Fruit fly (Drosophila melanogaster): Measurements from ENCODE around the gene CG2540.

DNA sequence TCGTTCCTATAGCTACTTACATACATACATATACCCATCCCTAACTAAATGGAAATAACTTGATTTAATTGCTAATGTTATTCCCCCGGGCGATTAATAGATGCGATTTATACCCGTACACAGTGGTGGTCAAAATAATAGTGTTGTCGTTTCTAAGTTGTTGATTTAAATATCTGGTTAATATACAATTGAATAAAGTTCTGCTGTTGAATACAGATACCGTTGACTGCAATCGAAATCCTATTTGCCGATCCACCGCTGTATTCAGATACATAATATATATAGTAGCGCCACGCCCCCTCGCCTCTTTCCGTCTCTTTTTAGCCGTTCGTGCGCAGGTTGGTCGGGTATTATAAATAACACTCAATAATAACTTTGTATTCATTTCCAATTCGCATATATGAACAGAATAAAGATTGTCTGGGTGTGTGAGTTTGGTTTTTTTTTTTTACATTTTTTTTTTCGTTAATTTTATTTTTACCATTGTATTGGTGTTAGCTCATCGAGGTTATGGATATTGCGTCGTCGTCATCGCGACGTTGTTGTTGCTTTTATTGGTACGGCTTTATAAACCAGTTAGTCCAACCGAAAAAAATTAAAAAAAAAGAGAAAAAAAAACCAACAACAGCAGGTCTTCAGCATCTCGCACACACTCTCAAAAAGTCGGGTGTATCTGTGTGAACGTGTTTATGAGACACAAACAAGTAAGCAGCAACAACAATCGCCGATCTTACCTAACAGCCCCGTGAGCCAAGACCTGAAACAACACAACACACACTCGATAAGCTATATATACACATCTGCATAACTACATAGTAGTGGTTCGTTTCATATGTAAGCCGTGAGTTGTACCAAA, 42.9 kb downstream of the CG2540 start:
- TF ChIP-seq psq (optimal IDR thresholded peaks at IDR 0.05) (no peak), Dll (optimal IDR thresholded peaks at IDR 0.05) (no peak), CG8478 (optimal IDR thresholded peaks at IDR 0.05) (no peak), usp (GFP tag; optimal IDR thresholded peaks at IDR 0.05) (no peak), pan (optimal IDR thresholded peaks at IDR 0.05) (no peak)
